Worm (Caenorhabditis elegans): ENCODE results near the gene nspc-15.

nspc-15 gene

ce11 chrX:12321357-12321756 lies 39.2 kb upstream of the nspc-15 start, which contains the start of gene F17A2.13:
F17A2.13 (plus strand) TSS chrX:12321657.
- TF ChIP-seq lin-39 (tag; optimal IDR thresholded peaks at IDR 0.05) (no peak), Y116A8C.19 (tag; optimal IDR thresholded peaks at IDR 0.05; ENCODE audit: borderline replicate concordance) (no peak), rnt-1 (tag; optimal IDR thresholded peaks at IDR 0.05) (no peak), isw-1 (GFP tag; IDR thresholded peaks at IDR 0.05) (no peak), mdl-1 (tag; optimal IDR thresholded peaks at IDR 0.05) (no peak), nhr-19 (GFP tag; conservative IDR thresholded peaks at IDR 0.05) (no peak), mep-1 (tag; optimal IDR thresholded peaks at IDR 0.05) (no peak)

ce11 chrX:12323439-12323838 lies 37.1 kb upstream of the nspc-15 start, which contains the start of gene srd-40:
srd-40 (plus strand) TSS chrX:12323739.
- TF ChIP-seq fkh-8 (tag; optimal IDR thresholded peaks at IDR 0.05) (peak; percentile 44), tlp-1 (tag; optimal IDR thresholded peaks at IDR 0.05) (no peak), hlh-17 (GFP tag; optimal IDR thresholded peaks at IDR 0.05; ENCODE audit: borderline replicate concordance) (no peak), hlh-4 (tag; optimal IDR thresholded peaks at IDR 0.05) (peak; percentile 19), mep-1 (tag; optimal IDR thresholded peaks at IDR 0.05) (no peak), nhr-12 (tag; optimal IDR thresholded peaks at IDR 0.05) (no peak), ces-1 (GFP tag; optimal IDR thresholded peaks at IDR 0.05) (no peak), nhr-71 (tag; optimal IDR thresholded peaks at IDR 0.05) (no peak)

- TF ChIP-seq ceh-63 (GFP tag; optimal IDR thresholded peaks at IDR 0.05), result no peak
- TF ChIP-seq unc-130 (tag; optimal IDR thresholded peaks at IDR 0.05), result no peak
- TF ChIP-seq nhr-47 (tag; optimal IDR thresholded peaks at IDR 0.05), result no peak
- TF ChIP-seq pag-3 (tag; optimal IDR thresholded peaks at IDR 0.05; ENCODE audit: borderline replicate concordance, insufficient read depth), result no peak
- no peak for TF ChIP-seq elt-3 (tag; optimal IDR thresholded peaks at IDR 0.05)
- no peak for TF ChIP-seq ceh-8 (GFP tag; optimal IDR thresholded peaks at IDR 0.05)
- TF ChIP-seq nhr-12 (tag; optimal IDR thresholded peaks at IDR 0.05), result no peak
- TF ChIP-seq sptf-1 (tag; optimal IDR thresholded peaks at IDR 0.05), result no peak
- TF ChIP-seq fkh-10 (GFP tag; optimal IDR thresholded peaks at IDR 0.05), result no peak
- no peak for TF ChIP-seq pax-3 (tag; optimal IDR thresholded peaks at IDR 0.05)
- TF ChIP-seq ceh-90 (tag; optimal IDR thresholded peaks at IDR 0.05), result no peak
- no peak for TF ChIP-seq nhr-77 (tag; optimal IDR thresholded peaks at IDR 0.05)
- TF ChIP-seq tlp-1 (tag; optimal IDR thresholded peaks at IDR 0.05), result no peak
- no peak for TF ChIP-seq jun-1 (tag; optimal IDR thresholded peaks at IDR 0.05)
- no peak for TF ChIP-seq C16A3.4 (tag; optimal IDR thresholded peaks at IDR 0.05)
- no peak for TF ChIP-seq lin-15B (tag; optimal IDR thresholded peaks at IDR 0.05)
Observed at ce11 chrX:12326424-12326823, 34.1 kb upstream of the nspc-15 start, which contains the start of gene srd-41. srd-41 (plus strand) TSS chrX:12326724.

- no peak for TF ChIP-seq alr-1 (tag; optimal IDR thresholded peaks at IDR 0.05; ENCODE audit: borderline replicate concordance)
- TF ChIP-seq zag-1 (tag; optimal IDR thresholded peaks at IDR 0.05), result no peak
- no peak for TF ChIP-seq ceh-63 (GFP tag; optimal IDR thresholded peaks at IDR 0.05)
- no peak for TF ChIP-seq ets-5 (GFP tag; IDR thresholded peaks at IDR 0.05)
- no peak for TF ChIP-seq C34B4.2 (tag; optimal IDR thresholded peaks at IDR 0.05)
- no peak for TF ChIP-seq irx-1 (tag; optimal IDR thresholded peaks at IDR 0.05)
- TF ChIP-seq snu-23 (GFP tag; optimal IDR thresholded peaks at IDR 0.05), result no peak
- no peak for TF ChIP-seq hlh-4 (tag; optimal IDR thresholded peaks at IDR 0.05)
- TF ChIP-seq ceh-90 (tag; optimal IDR thresholded peaks at IDR 0.05), result no peak
- TF ChIP-seq mab-9 (GFP tag; IDR thresholded peaks at IDR 0.05), result no peak
- no peak for TF ChIP-seq skn-1 (tag; optimal IDR thresholded peaks at IDR 0.05)
- TF ChIP-seq swsn-7 (tag; optimal IDR thresholded peaks at IDR 0.05), result no peak
- TF ChIP-seq nhr-237 (tag; optimal IDR thresholded peaks at IDR 0.05), result no peak
- TF ChIP-seq C16A3.4 (tag; optimal IDR thresholded peaks at IDR 0.05), result no peak
- TF ChIP-seq nhr-47 (tag; optimal IDR thresholded peaks at IDR 0.05), result no peak
- TF ChIP-seq elt-3 (tag; optimal IDR thresholded peaks at IDR 0.05), result no peak
Observed at ce11 chrX:12328676-12329075, 31.9 kb upstream of the nspc-15 start, which contains the start of gene srd-45. srd-45 (plus strand) TSS chrX:12328976.
